Fruit fly (Drosophila melanogaster): ENCODE results near the gene CG5644.
A peak's percentile ranks its signal among the peaks of the same experiment; 100 is the strongest.

Gene CG5644

DNA sequence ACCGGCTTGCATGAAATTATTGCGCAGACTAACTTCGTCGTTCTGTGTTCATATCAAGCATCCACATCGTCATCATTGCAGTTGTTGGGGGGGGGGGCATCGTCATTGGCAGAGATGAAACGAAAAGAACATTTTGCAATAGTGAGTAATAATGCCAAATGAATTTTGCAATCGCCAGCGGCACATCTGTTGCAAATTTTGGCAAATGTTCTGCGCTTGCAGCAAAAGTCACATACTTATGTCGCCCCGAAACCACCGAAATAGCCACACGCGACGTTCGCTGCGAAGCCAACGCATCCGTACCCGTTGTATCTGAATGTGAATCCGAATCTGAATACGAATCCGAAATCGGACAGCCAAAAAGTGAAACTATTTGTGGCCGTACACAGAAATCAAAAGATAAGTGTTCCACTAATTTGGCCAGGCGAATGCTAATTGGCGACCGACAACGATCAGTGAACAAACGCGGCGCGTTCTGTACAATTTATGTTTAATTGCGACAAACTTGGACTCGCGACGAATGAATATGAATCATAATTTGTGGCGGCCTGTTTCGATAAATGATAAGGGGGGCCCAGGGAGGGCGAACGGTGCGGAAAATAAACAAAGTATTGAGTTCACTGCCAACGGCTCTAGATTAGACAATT lies 31.7 kb downstream of the CG5644 start:
- TF ChIP-seq Mnt (GFP tag; optimal IDR thresholded peaks at IDR 0.05), result no peak
- TF ChIP-seq cic (GFP tag; optimal IDR thresholded peaks at IDR 0.05), result no peak
- no peak for TF ChIP-seq CG1620 (GFP tag; optimal IDR thresholded peaks at IDR 0.05)
- no peak for TF ChIP-seq CG7045 (GFP tag; optimal IDR thresholded peaks at IDR 0.05)

DNA sequence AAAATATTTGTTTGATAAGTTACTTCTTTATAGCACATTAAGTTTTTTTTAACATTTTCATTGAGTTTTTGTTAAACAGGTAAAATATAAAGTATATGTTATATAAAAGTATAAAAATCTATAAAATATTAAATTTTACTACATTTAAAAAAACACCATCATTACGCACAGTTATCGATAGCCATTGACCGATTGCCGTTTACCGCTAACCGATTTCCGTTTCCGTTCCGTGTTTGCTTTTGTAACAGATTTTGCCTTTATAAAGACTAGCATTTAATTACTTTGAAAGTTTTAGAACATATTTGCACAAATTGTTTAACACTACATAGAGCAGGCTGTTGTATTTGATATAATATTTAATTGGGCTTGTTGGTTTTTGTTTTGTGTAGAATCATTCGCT lies 40.0 kb downstream of the CG5644 start:
- TF ChIP-seq CG7101 (tag; optimal IDR thresholded peaks at IDR 0.05) (no peak), ovo (GFP tag; optimal IDR thresholded peaks at IDR 0.05) (no peak), CG12768 (GFP tag; optimal IDR thresholded peaks at IDR 0.05) (no peak), CG1620 (GFP tag; optimal IDR thresholded peaks at IDR 0.05) (no peak), kay (GFP tag; ENCODE audit: borderline replicate concordance) (no peak), bab1 (GFP tag; optimal IDR thresholded peaks at IDR 0.05) (no peak), cnc (optimal IDR thresholded peaks at IDR 0.05) (no peak)

DNA sequence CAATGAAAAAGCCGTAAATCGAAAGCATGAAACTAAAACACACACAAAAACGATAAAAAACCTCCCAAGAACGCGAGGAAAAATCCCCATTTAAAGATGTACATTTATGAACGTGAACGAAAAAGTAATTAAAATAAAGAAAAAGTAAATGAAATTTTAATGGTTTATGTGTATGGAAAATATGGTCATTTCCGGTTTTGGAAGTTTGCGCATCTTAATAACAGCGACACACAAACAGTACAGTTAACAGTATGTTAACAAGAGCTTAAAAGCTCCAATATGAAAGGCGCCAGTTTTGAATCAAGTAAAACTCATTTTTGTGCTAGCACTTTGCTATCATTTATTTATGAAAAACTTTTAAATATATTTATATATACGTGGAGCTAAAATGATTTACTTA lies 47.8 kb downstream of the CG5644 start:
- no peak for TF ChIP-seq CG12768 (GFP tag; optimal IDR thresholded peaks at IDR 0.05)
- no peak for TF ChIP-seq CG5204 (GFP tag; optimal IDR thresholded peaks at IDR 0.05)
- no peak for TF ChIP-seq cic (GFP tag; optimal IDR thresholded peaks at IDR 0.05)
- TF ChIP-seq cnc (optimal IDR thresholded peaks at IDR 0.05), result no peak
- no peak for TF ChIP-seq CG14711 (tag; optimal IDR thresholded peaks at IDR 0.05)
- TF ChIP-seq CG7045 (GFP tag; optimal IDR thresholded peaks at IDR 0.05), result no peak
- TF ChIP-seq bab1 (GFP tag; optimal IDR thresholded peaks at IDR 0.05), result peak; percentile 60
- no peak for TF ChIP-seq Mnt (GFP tag; optimal IDR thresholded peaks at IDR 0.05)
- TF ChIP-seq Clk (GFP tag; optimal IDR thresholded peaks at IDR 0.05), result no peak
- TF ChIP-seq kay (GFP tag; ENCODE audit: borderline replicate concordance), result peak; percentile 86

dm6 chr3L:8929527-8929926 lies 50.2 kb downstream of the CG5644 start:
- TF ChIP-seq pad (GFP tag; optimal IDR thresholded peaks at IDR 0.05), result no peak
- no peak for TF ChIP-seq kay (GFP tag; ENCODE audit: borderline replicate concordance)
- no peak for TF ChIP-seq bab1 (GFP tag; optimal IDR thresholded peaks at IDR 0.05)

All from whole organism, adult.